Worm (Caenorhabditis elegans) whole organism, L4 larva: ENCODE measurements around the gene clec-208.

ENCODE experiments used
- Y48G9A.11 ChIP-seq: fragments of 200-800 bp; sonication (Bioruptor generic); IDR thresholded peaks from 2 replicates; pipeline ENCODE4 v1.3.6; 2022; ENCODE audit warnings: missing genetic modification reagents, missing genetic modification characterization, missing compliant biosample characterization
- ceh-20 ChIP-seq: fragments of 200-800 bp; sonication (Bioruptor generic); IDR thresholded peaks from 2 replicates; pipeline ENCODE4 v1.3.6; 2022; ENCODE audit warnings: missing genetic modification reagents, missing genetic modification characterization, missing compliant biosample characterization
- skn-1 ChIP-seq: fragments of 150-350 bp; optimal IDR thresholded peaks from 2 replicates; lab custom pipeline; 2014; ENCODE audit warnings: missing biosample characterization, missing genetic modification characterization

- peak; percentile 83 for TF ChIP-seq ceh-20 (GFP tag; lab: Robert Waterston, UW)
- no peak for TF ChIP-seq Y48G9A.11 (GFP tag; lab: Robert Waterston, UW)
- no peak for TF ChIP-seq skn-1 (tag; lab: Kevin White, UChicago)
Measured at ce11 chrV:2123164-2123563, 25.4 kb downstream of the clec-208 start.
